Fruit fly (Drosophila melanogaster): ENCODE results near the gene CG13014.

CG13014 gene

dm6 chrX:16599770-16600169 is 12.1 kb downstream of the CG13014 start (continued):
- TF ChIP-seq Dad (GFP tag; optimal IDR thresholded peaks at IDR 0.05) (no peak), Mad (GFP tag; optimal IDR thresholded peaks at IDR 0.05) (no peak), NK7.1 (GFP tag; optimal IDR thresholded peaks at IDR 0.05) (no peak), CG6654 (GFP tag; optimal IDR thresholded peaks at IDR 0.05) (no peak), CG10543 (GFP tag; optimal IDR thresholded peaks at IDR 0.05) (no peak), corto (GFP tag; optimal IDR thresholded peaks at IDR 0.05) (peak; percentile 67), chif (GFP tag; optimal IDR thresholded peaks at IDR 0.05) (no peak), CG33557 (GFP tag; optimal IDR thresholded peaks at IDR 0.05) (no peak), CG34422 (GFP tag; IDR thresholded peaks at IDR 0.05) (peak; percentile 29; the same call in 1 of the 3 replicates), crol (GFP tag; IDR thresholded peaks at IDR 0.05) (no peak), cwo (GFP tag; optimal IDR thresholded peaks at IDR 0.05) (no peak), CG2889 (GFP tag; IDR thresholded peaks at IDR 0.05) (no peak), CG14710 (tag; optimal IDR thresholded peaks at IDR 0.05) (no peak), Bgb (GFP tag; IDR thresholded peaks at IDR 0.05; ENCODE audit: partially characterized antibody) (no peak), pnt (GFP tag; optimal IDR thresholded peaks at IDR 0.05) (no peak), CG31441 (GFP tag; IDR thresholded peaks at IDR 0.05) (no peak), pros (GFP tag; optimal IDR thresholded peaks at IDR 0.05) (no peak), CG31365 (tag; optimal IDR thresholded peaks at IDR 0.05) (no peak), Blimp-1 (GFP tag; optimal IDR thresholded peaks at IDR 0.05) (no peak), org-1 (GFP tag; optimal IDR thresholded peaks at IDR 0.05) (no peak), lov (optimal IDR thresholded peaks at IDR 0.05) (no peak), lov (GFP tag; IDR thresholded peaks at IDR 0.05) (no peak), ham (GFP tag; IDR thresholded peaks at IDR 0.05) (no peak), H15 (GFP tag; IDR thresholded peaks at IDR 0.05) (no peak), CG17829 (tag; optimal IDR thresholded peaks at IDR 0.05) (no peak), Deaf1 (tag; optimal IDR thresholded peaks at IDR 0.05) (no peak), sc (optimal IDR thresholded peaks at IDR 0.05) (no peak), sc (GFP tag; optimal IDR thresholded peaks at IDR 0.05) (no peak), CG18764 (GFP tag; optimal IDR thresholded peaks at IDR 0.05) (no peak), CG17612 (GFP tag; IDR thresholded peaks at IDR 0.05) (no peak), E2f1 (GFP tag; IDR thresholded peaks at IDR 0.05) (no peak), CG9437 (GFP tag; optimal IDR thresholded peaks at IDR 0.05) (no peak), CG8089 (GFP tag; optimal IDR thresholded peaks at IDR 0.05) (no peak), Lpt (GFP tag; optimal IDR thresholded peaks at IDR 0.05) (no peak), Trl (optimal IDR thresholded peaks at IDR 0.05) (peak; percentile 42 to 58), Trl (GFP tag; optimal IDR thresholded peaks at IDR 0.05) (no peak), gce (GFP tag; IDR thresholded peaks at IDR 0.05) (no peak), tna (GFP tag; IDR thresholded peaks at IDR 0.05; ENCODE audit: partially characterized antibody) (no peak), sqz (GFP tag; optimal IDR thresholded peaks at IDR 0.05) (peak; percentile 90), Drgx (GFP tag; IDR thresholded peaks at IDR 0.05) (peak; percentile 86)

- TF ChIP-seq Ssrp (tag; optimal IDR thresholded peaks at IDR 0.05) = no peak
- TF ChIP-seq CG16863 (GFP tag; optimal IDR thresholded peaks at IDR 0.05) = no peak
- TF ChIP-seq disco-r (GFP tag; optimal IDR thresholded peaks at IDR 0.05) = no peak
- no peak for TF ChIP-seq ssp (GFP tag; IDR thresholded peaks at IDR 0.05)
- TF ChIP-seq Chrac-16 (GFP tag; optimal IDR thresholded peaks at IDR 0.05) = no peak
- TF ChIP-seq seq (GFP tag; IDR thresholded peaks at IDR 0.05) = no peak
- TF ChIP-seq Neu2 (GFP tag; optimal IDR thresholded peaks at IDR 0.05; ENCODE audit: borderline replicate concordance) = no peak
- peak; percentile 84 for TF ChIP-seq nerfin-1 (tag; optimal IDR thresholded peaks at IDR 0.05)
- TF ChIP-seq D19A (tag; optimal IDR thresholded peaks at IDR 0.05) = peak; percentile 87
- no peak for TF ChIP-seq CG2116 (GFP tag; optimal IDR thresholded peaks at IDR 0.05)
- no peak for TF ChIP-seq CG5245 (GFP tag; optimal IDR thresholded peaks at IDR 0.05)
- no peak for TF ChIP-seq dysf (GFP tag; IDR thresholded peaks at IDR 0.05)
- TF ChIP-seq esg (GFP tag; conservative IDR thresholded peaks at IDR 0.05) = no peak
- TF ChIP-seq hkb (optimal IDR thresholded peaks at IDR 0.05) = no peak
- no peak for TF ChIP-seq hkb (GFP tag; IDR thresholded peaks at IDR 0.05)
- TF ChIP-seq CG1647 (GFP tag; optimal IDR thresholded peaks at IDR 0.05) = no peak
- no peak for TF ChIP-seq HmgD (GFP tag; optimal IDR thresholded peaks at IDR 0.05)
Measured at dm6 chrX:16607828-16608227, 20.2 kb downstream of the CG13014 start.

All from whole organism, embryonic.